Worm (Caenorhabditis elegans) whole organism, L2 larva: Measurements from ENCODE around the gene Y43C5B.3.

Source experiments
- F13H6.1 ChIP-seq: sonication (generic microtip); optimal IDR thresholded peaks from 2 replicates; lab custom pipeline; 2016; ENCODE audit warnings: missing genetic modification characterization, missing compliant biosample characterization
- ama-1 ChIP-seq: fragments of 150-350 bp; optimal IDR thresholded peaks from 2 replicates; lab custom pipeline; 2018; ENCODE audit warnings: inconsistent platforms
- egl-27 ChIP-seq: sonication (generic microtip); optimal IDR thresholded peaks from 3 replicates; lab custom pipeline; 2017; ENCODE audit warnings: missing biosample characterization, missing genetic modification reagents, missing genetic modification characterization
- lin-13 ChIP-seq: fragments of 150-350 bp; optimal IDR thresholded peaks from 2 replicates; lab custom pipeline; 2014; ENCODE audit warnings: missing biosample characterization, missing genetic modification reagents, missing genetic modification characterization
- nhr-12 ChIP-seq: fragments of 150-350 bp; optimal IDR thresholded peaks from 2 replicates; lab custom pipeline; 2014; ENCODE audit warnings: missing biosample characterization, missing genetic modification characterization
- snpc-4 ChIP-seq: fragments of 150-350 bp; optimal IDR thresholded peaks from 2 replicates; lab custom pipeline; 2014; ENCODE audit warnings: missing biosample characterization, missing genetic modification characterization

DNA sequence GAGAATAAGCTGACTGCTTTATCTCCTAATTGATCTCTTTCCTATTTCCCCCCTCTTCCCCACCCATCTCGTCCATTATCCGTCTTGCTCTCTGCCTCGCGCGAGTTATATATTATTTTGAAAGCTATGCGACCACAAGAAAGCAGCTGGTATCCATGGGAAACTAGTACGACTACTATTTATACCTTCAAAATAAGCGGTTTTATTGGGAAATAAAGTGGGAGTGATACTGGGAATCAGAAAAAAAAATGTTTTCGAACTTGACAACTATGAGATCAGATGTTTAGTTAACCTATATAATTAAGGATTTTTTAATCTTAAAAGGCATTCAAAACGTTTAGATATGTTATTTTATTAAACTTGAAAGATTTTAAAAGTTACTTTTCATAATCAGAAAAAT, 10.7 kb upstream of the Y43C5B.3 start:
- TF ChIP-seq F13H6.1 (tag; lab: Kevin White, UChicago) (no peak), snpc-4 (no peak), ama-1 (lab: Kevin White, UChicago) (no peak), egl-27 (tag; lab: Kevin White, UChicago) (no peak), lin-13 (GFP tag; lab: Kevin White, UChicago) (no peak), nhr-12 (tag; lab: Kevin White, UChicago) (no peak)
